Worm (Caenorhabditis elegans): ENCODE data around the gene pqn-73.

DNA sequence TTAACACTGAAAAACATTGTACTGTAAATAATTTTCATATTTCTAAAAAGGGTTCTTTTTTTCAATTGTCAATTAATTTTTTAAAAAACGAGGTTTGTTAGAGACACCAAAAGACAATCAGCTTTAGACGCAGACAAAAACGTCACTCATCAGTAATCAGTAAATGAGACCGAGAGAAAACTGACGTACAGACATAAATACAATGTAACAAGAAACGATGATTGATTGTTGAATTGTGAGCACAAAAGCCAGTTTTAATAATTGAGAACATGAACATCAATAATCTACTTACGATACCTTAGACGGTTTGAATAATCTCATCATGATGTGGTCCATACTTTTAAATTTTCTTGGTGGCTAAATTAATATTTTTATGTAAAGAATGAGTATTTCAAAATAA, 33.8 kb upstream of the pqn-73 start:
- no peak for TF ChIP-seq skn-1 (tag; optimal IDR thresholded peaks at IDR 0.05)
- no peak for TF ChIP-seq dpl-1 (GFP tag; optimal IDR thresholded peaks at IDR 0.05)
- TF ChIP-seq mab-9 (GFP tag; IDR thresholded peaks at IDR 0.05): no peak
- no peak for TF ChIP-seq zag-1 (tag; optimal IDR thresholded peaks at IDR 0.05)
- TF ChIP-seq mdl-1 (tag; optimal IDR thresholded peaks at IDR 0.05): no peak
- no peak for TF ChIP-seq aly-2 (tag; optimal IDR thresholded peaks at IDR 0.05)
- TF ChIP-seq nhr-11 (tag; optimal IDR thresholded peaks at IDR 0.05): no peak
